Worm (Caenorhabditis elegans): Measurements from ENCODE around the gene C26H9A.3.

The C26H9A.3 gene

ce11 chrIV:12599158-12599557, 40.1 kb downstream of the C26H9A.3 start, which contains the start of gene pgp-1:
Gene pgp-1 (minus strand): TSS chrIV:12599169.
- TF ChIP-seq mbf-1 (tag; optimal IDR thresholded peaks at IDR 0.05) (no peak), ZK546.5 (tag; optimal IDR thresholded peaks at IDR 0.05) (no peak), fos-1 (tag; optimal IDR thresholded peaks at IDR 0.05) (peak; percentile 91), lin-13 (GFP tag; optimal IDR thresholded peaks at IDR 0.05) (no peak), sma-9 (GFP tag; optimal IDR thresholded peaks at IDR 0.05) (peak; percentile 83), sma-9 (tag; optimal IDR thresholded peaks at IDR 0.05) (no peak), R02D3.7 (tag; optimal IDR thresholded peaks at IDR 0.05) (no peak), crh-2 (tag; optimal IDR thresholded peaks at IDR 0.05) (peak; percentile 38), peb-1 (tag; optimal IDR thresholded peaks at IDR 0.05) (no peak), nhr-77 (tag; optimal IDR thresholded peaks at IDR 0.05) (no peak), mab-5 (tag; optimal IDR thresholded peaks at IDR 0.05) (no peak), F13H6.1 (tag; optimal IDR thresholded peaks at IDR 0.05) (no peak), unc-62 (GFP tag; optimal IDR thresholded peaks at IDR 0.05) (no peak)

- TF ChIP-seq sem-4 (tag; optimal IDR thresholded peaks at IDR 0.05) (no peak), nhr-77 (tag; optimal IDR thresholded peaks at IDR 0.05) (no peak), crh-2 (tag; optimal IDR thresholded peaks at IDR 0.05) (no peak)
Observed at ce11 chrIV:12596960-12597359, 42.3 kb downstream of the C26H9A.3 start.

ce11 chrIV:12594574-12594973, 44.6 kb downstream of the C26H9A.3 start:
- peak; percentile 60 for TF ChIP-seq zag-1 (tag; optimal IDR thresholded peaks at IDR 0.05)
- TF ChIP-seq mbf-1 (tag; optimal IDR thresholded peaks at IDR 0.05), result no peak
- no peak for TF ChIP-seq skn-1 (tag; optimal IDR thresholded peaks at IDR 0.05)
- peak in 1 of 2 experiments; percentile 52 for TF ChIP-seq mdl-1 (tag; optimal IDR thresholded peaks at IDR 0.05)
- TF ChIP-seq ZK546.5 (tag; optimal IDR thresholded peaks at IDR 0.05), result no peak
- TF ChIP-seq sem-4 (tag; optimal IDR thresholded peaks at IDR 0.05), result no peak
- peak; percentile 45 for TF ChIP-seq mab-5 (tag; optimal IDR thresholded peaks at IDR 0.05)
- no peak for TF ChIP-seq ztf-1 (GFP tag; conservative IDR thresholded peaks at IDR 0.05)
- TF ChIP-seq alr-1 (tag; optimal IDR thresholded peaks at IDR 0.05), result no peak
- TF ChIP-seq nhr-10 (tag; optimal IDR thresholded peaks at IDR 0.05), result no peak
- no peak for TF ChIP-seq elt-3 (tag; optimal IDR thresholded peaks at IDR 0.05)
- no peak for TF ChIP-seq nhr-237 (tag; optimal IDR thresholded peaks at IDR 0.05)
- TF ChIP-seq nhr-11 (tag; optimal IDR thresholded peaks at IDR 0.05), result no peak
- peak; percentile 77 for TF ChIP-seq C34F6.9 (tag; optimal IDR thresholded peaks at IDR 0.05)
- TF ChIP-seq elt-1 (tag; optimal IDR thresholded peaks at IDR 0.05), result no peak
- peak; percentile 66 for TF ChIP-seq F13H6.1 (tag; optimal IDR thresholded peaks at IDR 0.05)
- no peak for TF ChIP-seq snpc-4 (tag; optimal IDR thresholded peaks at IDR 0.05)
- TF ChIP-seq sma-9 (GFP tag; optimal IDR thresholded peaks at IDR 0.05), result peak; percentile 70
- no peak for TF ChIP-seq sma-9 (tag; optimal IDR thresholded peaks at IDR 0.05)
- peak; percentile 38 for TF ChIP-seq lin-13 (GFP tag; optimal IDR thresholded peaks at IDR 0.05)
- TF ChIP-seq unc-62 (GFP tag; optimal IDR thresholded peaks at IDR 0.05), result no peak
- TF ChIP-seq nhr-6 (tag; optimal IDR thresholded peaks at IDR 0.05), result no peak
- TF ChIP-seq ceh-82 (tag; optimal IDR thresholded peaks at IDR 0.05), result no peak
- peak; percentile 81 for TF ChIP-seq nhr-129 (tag; optimal IDR thresholded peaks at IDR 0.05)
- no peak for TF ChIP-seq nhr-77 (tag; optimal IDR thresholded peaks at IDR 0.05)
- TF ChIP-seq ztf-11 (tag; optimal IDR thresholded peaks at IDR 0.05), result no peak
- TF ChIP-seq nhr-25 (tag; optimal IDR thresholded peaks at IDR 0.05), result no peak
- TF ChIP-seq unc-55 (GFP tag; optimal IDR thresholded peaks at IDR 0.05), result peak; percentile 77
- TF ChIP-seq fos-1 (tag; optimal IDR thresholded peaks at IDR 0.05), result peak; percentile 50
- no peak for TF ChIP-seq nhr-12 (tag; optimal IDR thresholded peaks at IDR 0.05)
- peak; percentile 72 for TF ChIP-seq lin-11 (tag; optimal IDR thresholded peaks at IDR 0.05)
- TF ChIP-seq gmeb-1 (tag; optimal IDR thresholded peaks at IDR 0.05), result peak; percentile 68
- TF ChIP-seq crh-2 (tag; optimal IDR thresholded peaks at IDR 0.05), result peak; percentile 57
- no peak for TF ChIP-seq aly-2 (tag; optimal IDR thresholded peaks at IDR 0.05)
- peak; percentile 28 for TF ChIP-seq egl-27 (tag; optimal IDR thresholded peaks at IDR 0.05)
- TF ChIP-seq sma-3 (GFP tag; optimal IDR thresholded peaks at IDR 0.05), result peak; percentile 59
- peak; percentile 64 for TF ChIP-seq Y55F3AM.14 (GFP tag; optimal IDR thresholded peaks at IDR 0.05)
- TF ChIP-seq peb-1 (tag; optimal IDR thresholded peaks at IDR 0.05), result no peak
- peak; percentile 32 for TF ChIP-seq nhr-21 (tag; optimal IDR thresholded peaks at IDR 0.05)
- TF ChIP-seq R02D3.7 (tag; optimal IDR thresholded peaks at IDR 0.05), result no peak
- TF ChIP-seq dmd-4 (tag; optimal IDR thresholded peaks at IDR 0.05), result no peak
- no peak for TF ChIP-seq nhr-23 (tag; optimal IDR thresholded peaks at IDR 0.05)
- TF ChIP-seq blmp-1 (tag; optimal IDR thresholded peaks at IDR 0.05; ENCODE audit: insufficient read depth), result no peak
- TF ChIP-seq lsy-2 (tag; optimal IDR thresholded peaks at IDR 0.05), result peak; percentile 57 to 75
- TF ChIP-seq ztf-4 (tag; optimal IDR thresholded peaks at IDR 0.05), result no peak
- no peak for TF ChIP-seq ama-1 (optimal IDR thresholded peaks at IDR 0.05)
- TF ChIP-seq unc-39 (tag; optimal IDR thresholded peaks at IDR 0.05), result no peak
- no peak for TF ChIP-seq ceh-16 (tag; optimal IDR thresholded peaks at IDR 0.05)
- TF ChIP-seq lin-39 (tag; optimal IDR thresholded peaks at IDR 0.05), result no peak

Data from whole organism, L2 larva.